Worm (Caenorhabditis elegans) whole organism, midembryonic: ENCODE data around the gene T04F3.4.

Experiments used
- T22C8.4 ChIP-seq: fragments of 200-800 bp; sonication (Bioruptor generic); IDR thresholded peaks from 2 replicates; pipeline ENCODE4 v1.3.6; 2022; ENCODE audit warnings: missing genetic modification characterization, missing compliant biosample characterization
- cog-1 ChIP-seq: sonication (generic microtip); optimal IDR thresholded peaks from 2 replicates; lab custom pipeline; 2016; ENCODE audit warnings: missing genetic modification characterization, missing compliant biosample characterization
- flt-1 ChIP-seq: fragments of 200-800 bp; sonication (Bioruptor generic); IDR thresholded peaks from 2 replicates; pipeline ENCODE4 v1.3.6; 2022; ENCODE audit warnings: missing genetic modification characterization, missing compliant biosample characterization
- klf-2 ChIP-seq: fragments of 200-800 bp; sonication (Bioruptor generic); conservative IDR thresholded peaks from 2 replicates; pipeline ENCODE4 v1.3.6; 2022; ENCODE audit warnings: missing genetic modification reagents, missing genetic modification characterization, missing compliant biosample characterization
- med-1 ChIP-seq: sonication (generic microtip); optimal IDR thresholded peaks from 2 replicates; lab custom pipeline; 2017; ENCODE audit warnings: missing genetic modification characterization, mild to moderate bottlenecking, missing compliant biosample characterization, antibody characterized with exemption, missing genetic modification reagents; ENCODE audit not compliant: insufficient read depth
- ref-1 ChIP-seq: fragments of 200-800 bp; sonication (Bioruptor generic); conservative IDR thresholded peaks from 2 replicates; pipeline ENCODE4 v1.3.6; 2022; ENCODE audit warnings: missing genetic modification reagents, missing genetic modification characterization, missing compliant biosample characterization
- tab-1 ChIP-seq: fragments of 200-800 bp; sonication (Bioruptor generic); IDR thresholded peaks from 2 replicates; pipeline ENCODE4 v1.3.6; 2022; ENCODE audit warnings: missing genetic modification characterization, missing compliant biosample characterization
- ztf-23 ChIP-seq: fragments of 200-800 bp; sonication (Bioruptor generic); IDR thresholded peaks from 2 replicates; pipeline ENCODE4 v1.3.6; 2022; ENCODE audit warnings: missing genetic modification reagents, missing genetic modification characterization, missing compliant biosample characterization
- ztf-29 ChIP-seq: fragments of 200-800 bp; sonication (Bioruptor generic); IDR thresholded peaks from 2 replicates; pipeline ENCODE4 v1.3.6; 2022; ENCODE audit warnings: missing genetic modification reagents, missing genetic modification characterization, missing compliant biosample characterization

T04F3.4 gene

ce11 chrV:11725971-11726370 lies 36.9 kb downstream of the T04F3.4 start, which contains the start of gene daf-11:
Gene daf-11 (minus strand): TSS chrV:11726071.
- TF ChIP-seq cog-1 (tag; lab: Kevin White, UChicago) (no peak), klf-2 (GFP tag; lab: Robert Waterston, UW) (no peak), ztf-23 (GFP tag; lab: Robert Waterston, UW) (no peak), tab-1 (GFP tag; lab: Robert Waterston, UW) (no peak), ztf-29 (GFP tag; lab: Robert Waterston, UW) (no peak), med-1 (GFP tag; lab: Kevin White, UChicago) (no peak), T22C8.4 (GFP tag; lab: Robert Waterston, UW) (no peak), ref-1 (GFP tag; lab: Robert Waterston, UW) (no peak), flt-1 (GFP tag; lab: Robert Waterston, UW) (no peak)

ce11 chrV:11722858-11723257 lies 40.0 kb downstream of the T04F3.4 start:
- TF ChIP-seq klf-2 (GFP tag; lab: Robert Waterston, UW) (no peak), med-1 (GFP tag; lab: Kevin White, UChicago) (no peak), tab-1 (GFP tag; lab: Robert Waterston, UW) (no peak), flt-1 (GFP tag; lab: Robert Waterston, UW) (no peak), cog-1 (tag; lab: Kevin White, UChicago) (no peak), ref-1 (GFP tag; lab: Robert Waterston, UW) (no peak), T22C8.4 (GFP tag; lab: Robert Waterston, UW) (no peak), ztf-23 (GFP tag; lab: Robert Waterston, UW) (no peak), ztf-29 (GFP tag; lab: Robert Waterston, UW) (no peak)

- TF ChIP-seq T22C8.4 (GFP tag; lab: Robert Waterston, UW) (no peak), med-1 (GFP tag; lab: Kevin White, UChicago) (no peak), klf-2 (GFP tag; lab: Robert Waterston, UW) (no peak), flt-1 (GFP tag; lab: Robert Waterston, UW) (no peak), ztf-23 (GFP tag; lab: Robert Waterston, UW) (no peak), ref-1 (GFP tag; lab: Robert Waterston, UW) (no peak), ztf-29 (GFP tag; lab: Robert Waterston, UW) (no peak), tab-1 (GFP tag; lab: Robert Waterston, UW) (no peak)
These were observed 45.9 kb downstream of the T04F3.4 start for ce11 chrV:11716930-11717329.

ce11 chrV:11715797-11716196 lies 47.1 kb downstream of the T04F3.4 start, which contains the start of gene tre-3:
Gene tre-3 (minus strand): TSS chrV:11715903.
- TF ChIP-seq cog-1 (tag; lab: Kevin White, UChicago) (no peak), flt-1 (GFP tag; lab: Robert Waterston, UW) (no peak), ref-1 (GFP tag; lab: Robert Waterston, UW) (no peak), klf-2 (GFP tag; lab: Robert Waterston, UW) (no peak), ztf-23 (GFP tag; lab: Robert Waterston, UW) (no peak), ztf-29 (GFP tag; lab: Robert Waterston, UW) (no peak), med-1 (GFP tag; lab: Kevin White, UChicago) (no peak), tab-1 (GFP tag; lab: Robert Waterston, UW) (no peak), T22C8.4 (GFP tag; lab: Robert Waterston, UW) (no peak)
